Fruit fly (Drosophila melanogaster): Measurements from ENCODE around the gene CG14852.
A peak's percentile ranks its signal among the peaks of the same experiment; 100 is the strongest.

Gene CG14852

dm6 chr3R:14569411-14570107 lies 3.8 kb downstream of the CG14852 start, which contains the start of gene Cys (continued):
- TF ChIP-seq lilli (GFP tag; optimal IDR thresholded peaks at IDR 0.05) (peak; percentile 35), Vsx1 (GFP tag; optimal IDR thresholded peaks at IDR 0.05) (peak; percentile 38), nmo (GFP tag; optimal IDR thresholded peaks at IDR 0.05) (peak; percentile 19), CG9727 (GFP tag; optimal IDR thresholded peaks at IDR 0.05) (peak; percentile 7), sc (optimal IDR thresholded peaks at IDR 0.05) (no peak), sc (GFP tag; optimal IDR thresholded peaks at IDR 0.05) (peak; percentile 19), CG16779 (GFP tag; IDR thresholded peaks at IDR 0.05) (peak; percentile 36; the same call in 1 of the 2 replicates), NfI (GFP tag; optimal IDR thresholded peaks at IDR 0.05) (peak; percentile 13), CG2875 (GFP tag; optimal IDR thresholded peaks at IDR 0.05) (peak; percentile 10), CG1603 (tag; optimal IDR thresholded peaks at IDR 0.05) (peak; percentile 13), otp (GFP tag; IDR thresholded peaks at IDR 0.05) (0 out of 3 replicates have a peak, but pooled peaks have one; percentile 36), CG14014 (GFP tag; IDR thresholded peaks at IDR 0.05) (no peak; the same call in 1 of the 2 replicates), HLH4C (GFP tag; IDR thresholded peaks at IDR 0.05; ENCODE audit: partially characterized antibody) (0 out of 3 replicates have a peak, but pooled peaks have one; percentile 12), ERR (GFP tag; optimal IDR thresholded peaks at IDR 0.05) (no peak), ci (GFP tag; IDR thresholded peaks at IDR 0.05) (peak; percentile 70; the same call in 2 of the 3 replicates), ems (GFP tag; optimal IDR thresholded peaks at IDR 0.05) (no peak), CG8281 (tag; optimal IDR thresholded peaks at IDR 0.05) (peak; percentile 55), Xrp1 (GFP tag; IDR thresholded peaks at IDR 0.05) (0 out of 2 replicates have a peak, but pooled peaks have one; percentile 27), sens (GFP tag) (peak; percentile 80), dati (GFP tag; IDR thresholded peaks at IDR 0.05) (no peak), Blimp-1 (GFP tag; optimal IDR thresholded peaks at IDR 0.05) (peak; percentile 1), abd-A (tag; optimal IDR thresholded peaks at IDR 0.05) (peak; percentile 31), nerfin-2 (GFP tag; IDR thresholded peaks at IDR 0.05; ENCODE audit: partially characterized antibody) (no peak), luna (GFP tag; optimal IDR thresholded peaks at IDR 0.05) (peak; percentile 34), zen (tag; optimal IDR thresholded peaks at IDR 0.05) (peak; percentile 54), CG10209 (GFP tag; optimal IDR thresholded peaks at IDR 0.05) (no peak), CG10543 (GFP tag; optimal IDR thresholded peaks at IDR 0.05) (peak; percentile 20), Opbp (GFP tag; IDR thresholded peaks at IDR 0.05; ENCODE audit: partially characterized antibody) (0 out of 3 replicates have a peak, but pooled peaks have one; percentile 9), dmrt99B (tag; optimal IDR thresholded peaks at IDR 0.05) (peak; percentile 43), CG2120 (GFP tag; optimal IDR thresholded peaks at IDR 0.05) (peak; percentile 44), Eip74EF (GFP tag; optimal IDR thresholded peaks at IDR 0.05) (peak in 1 of 2 experiments; percentile 15), zfh1 (GFP tag; IDR thresholded peaks at IDR 0.05) (peak; percentile 54; the same call in 1 of the 3 replicates), CG15601 (tag; optimal IDR thresholded peaks at IDR 0.05) (peak; percentile 26), lola (GFP tag; optimal IDR thresholded peaks at IDR 0.05) (peak in 1 of 3 experiments; percentile 11), mirr (GFP tag; optimal IDR thresholded peaks at IDR 0.05) (no peak), CG9215 (GFP tag; IDR thresholded peaks at IDR 0.05) (no peak), chinmo (GFP tag; IDR thresholded peaks at IDR 0.05; ENCODE audit: partially characterized antibody) (peak; percentile 23; the same call in 1 of the 4 replicates), CG18262 (tag; optimal IDR thresholded peaks at IDR 0.05) (peak; percentile 34), CG17359 (tag; optimal IDR thresholded peaks at IDR 0.05) (no peak), prd (optimal IDR thresholded peaks at IDR 0.05) (no peak), prd (GFP tag; IDR thresholded peaks at IDR 0.05) (peak; percentile 22; the same call in 1 of the 3 replicates), CG6791 (GFP tag; IDR thresholded peaks at IDR 0.05; ENCODE audit: partially characterized antibody) (peak; percentile 46; the same call in 1 of the 3 replicates), CG6813 (GFP tag; optimal IDR thresholded peaks at IDR 0.05) (peak; percentile 27), kah (GFP tag; optimal IDR thresholded peaks at IDR 0.05) (peak; percentile 92), B-H2 (GFP tag; optimal IDR thresholded peaks at IDR 0.05) (peak; percentile 30), Hmr (GFP tag; optimal IDR thresholded peaks at IDR 0.05) (peak; percentile 30), CG11456 (GFP tag; IDR thresholded peaks at IDR 0.05) (0 out of 3 replicates have a peak, but pooled peaks have one; percentile 61)

All from whole organism, embryonic.